Fruit fly (Drosophila melanogaster) whole organism, larva: Measurements from ENCODE around the gene Tcs3.

Experiments used
- noc ChIP-seq: fragments of 200-800 bp; sonication (Bioruptor generic); optimal IDR thresholded peaks from 3 replicates; lab custom pipeline; 2019; ENCODE audit warnings: missing biosample characterization, mild to moderate bottlenecking, missing genetic modification characterization, moderate library complexity

Gene Tcs3

dm6 chr3L:16330740-16331139, 21.1 kb upstream of the Tcs3 start, which contains the start of gene CG33060:
CG33060 (plus strand) TSS chr3L:16331040.
- TF ChIP-seq noc: no peak

- no peak for TF ChIP-seq noc
Measured at dm6 chr3L:16331633-16332032, 20.2 kb upstream of the Tcs3 start, which contains the start of gene retinin. retinin (plus strand) TSS chr3L:16331933.

- no peak for TF ChIP-seq noc
Measured at dm6 chr3L:16333013-16333412, 18.8 kb upstream of the Tcs3 start, which contains the start of gene CG13056. CG13056 (plus strand) TSS chr3L:16333313.

dm6 chr3L:16334876-16335275, 16.9 kb upstream of the Tcs3 start:
- no peak for TF ChIP-seq noc

dm6 chr3L:16337739-16338138, 14.1 kb upstream of the Tcs3 start:
- no peak for TF ChIP-seq noc

- no peak for TF ChIP-seq noc
Measured at dm6 chr3L:16338703-16339102, 13.1 kb upstream of the Tcs3 start, which contains the start of gene CG4998. CG4998 (plus strand) TSS chr3L:16339003.

- TF ChIP-seq noc: no peak
Measured at dm6 chr3L:16339463-16339862, 12.3 kb upstream of the Tcs3 start.

dm6 chr3L:16339873-16340272, 11.9 kb upstream of the Tcs3 start:
- TF ChIP-seq noc: no peak

dm6 chr3L:16346023-16346422, 5.8 kb upstream of the Tcs3 start, which contains the start of gene CG33257:
CG33257 (plus strand) TSS chr3L:16346323.
- TF ChIP-seq noc: no peak

- TF ChIP-seq noc: no peak
Measured at dm6 chr3L:16347914-16348313, 3.9 kb upstream of the Tcs3 start, which contains the start of gene mRpS34. mRpS34 (plus strand) TSS chr3L:16348074.

- no peak for TF ChIP-seq noc
Measured at dm6 chr3L:16349686-16350085, 2.1 kb upstream of the Tcs3 start.

- TF ChIP-seq noc: no peak
Measured at dm6 chr3L:16354197-16354596, 2.4 kb downstream of the Tcs3 start, which contains the start of gene Pdh. Pdh (minus strand) TSS chr3L:16354297.

dm6 chr3L:16356171-16356765, 4.5 kb downstream of the Tcs3 start:
- peak; percentile 17 for TF ChIP-seq noc

dm6 chr3L:16357187-16357728, 5.5 kb downstream of the Tcs3 start:
- no peak for TF ChIP-seq noc

dm6 chr3L:16357860-16358259, 6.1 kb downstream of the Tcs3 start:
- no peak for TF ChIP-seq noc

dm6 chr3L:16359219-16359748, 7.5 kb downstream of the Tcs3 start, which contains the start of gene ringer:
ringer (minus strand) TSS chr3L:16359428.
- TF ChIP-seq noc: no peak

- no peak for TF ChIP-seq noc
Measured at dm6 chr3L:16359795-16360194, 8.0 kb downstream of the Tcs3 start.

- TF ChIP-seq noc: no peak
Measured at dm6 chr3L:16361200-16361815, 9.5 kb downstream of the Tcs3 start.
